Worm (Caenorhabditis elegans) whole organism, L4 larva: Measurements from ENCODE around the gene H35N09.1.

Source experiments
- F37D6.2 ChIP-seq: sonication (generic microtip); optimal IDR thresholded peaks from 2 replicates; lab custom pipeline; 2016; ENCODE audit warnings: mild to moderate bottlenecking, missing genetic modification characterization, missing compliant biosample characterization
- hlh-30 ChIP-seq: sonication (generic microtip); optimal IDR thresholded peaks from 2 replicates; lab custom pipeline; 2017; ENCODE audit warnings: antibody characterized with exemption, mild to moderate bottlenecking, missing genetic modification characterization, missing compliant biosample characterization; ENCODE audit not compliant: insufficient read depth
- nhr-6 ChIP-seq: fragments of 150-350 bp; optimal IDR thresholded peaks from 2 replicates; lab custom pipeline; 2014; ENCODE audit warnings: missing biosample characterization, missing genetic modification characterization

- no peak for TF ChIP-seq F37D6.2 (tag; lab: Kevin White, UChicago)
- TF ChIP-seq hlh-30 (tag; lab: Kevin White, UChicago) = no peak
- TF ChIP-seq nhr-6 (tag; lab: Kevin White, UChicago) = no peak
Measured at ce11 chrX:8570997-8571517, 34.1 kb upstream of the H35N09.1 start, which contains the start of gene jmjd-3.1.
